Fruit fly (Drosophila melanogaster): ENCODE data around the gene Cp15.

Gene Cp15

dm6 chr3L:8755689-8756088 lies 27.4 kb downstream of the Cp15 start, which contains the start of gene CG6576:
TSS of gene CG6576 (plus strand) at chr3L:8755989.
- TF ChIP-seq svp (GFP tag): peak; percentile 35
- TF ChIP-seq CG8632 (GFP tag; optimal IDR thresholded peaks at IDR 0.05): no peak

DNA sequence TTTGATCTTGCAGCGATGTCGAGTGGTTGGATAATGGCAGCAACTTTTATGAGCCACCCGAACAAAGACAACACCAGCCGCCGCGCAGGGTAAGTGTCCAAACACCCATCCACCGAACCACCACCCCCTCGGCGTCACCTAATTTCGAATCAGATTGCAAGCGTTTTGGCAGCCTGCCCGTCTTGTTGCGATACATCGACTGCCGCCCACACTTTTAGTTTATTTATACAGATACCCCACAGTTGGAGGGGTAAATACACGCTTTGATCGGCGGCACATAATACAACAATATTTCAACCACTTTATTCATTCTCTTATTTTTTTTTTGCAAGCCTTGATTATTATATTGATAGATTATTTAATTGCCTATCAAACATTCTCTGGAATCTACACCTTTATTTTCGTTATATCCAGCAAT lies 34.8 kb downstream of the Cp15 start:
- no peak for TF ChIP-seq Hr38 (GFP tag; optimal IDR thresholded peaks at IDR 0.05)
- TF ChIP-seq Smox (GFP tag; optimal IDR thresholded peaks at IDR 0.05): peak; percentile 61
- no peak for TF ChIP-seq svp (GFP tag)
- peak; percentile 42 for TF ChIP-seq lz (GFP tag; optimal IDR thresholded peaks at IDR 0.05)
- TF ChIP-seq fkh (GFP tag; optimal IDR thresholded peaks at IDR 0.05): no peak
- TF ChIP-seq Eip78C (GFP tag): no peak
- TF ChIP-seq acj6 (GFP tag; optimal IDR thresholded peaks at IDR 0.05): peak; percentile 35
- TF ChIP-seq Eip93F (GFP tag; optimal IDR thresholded peaks at IDR 0.05): no peak
- peak; percentile 20 for TF ChIP-seq CG6276 (GFP tag; optimal IDR thresholded peaks at IDR 0.05)
- TF ChIP-seq pdm3 (GFP tag; optimal IDR thresholded peaks at IDR 0.05): peak; percentile 44
- peak; percentile 28 for TF ChIP-seq net (GFP tag; optimal IDR thresholded peaks at IDR 0.05)
- TF ChIP-seq Eip75B (GFP tag; optimal IDR thresholded peaks at IDR 0.05): no peak
- TF ChIP-seq CG9139 (GFP tag; optimal IDR thresholded peaks at IDR 0.05): no peak
- no peak for TF ChIP-seq CG8319 (GFP tag; optimal IDR thresholded peaks at IDR 0.05)
- no peak for TF ChIP-seq salr (GFP tag; optimal IDR thresholded peaks at IDR 0.05)
- TF ChIP-seq CG6808 (GFP tag; optimal IDR thresholded peaks at IDR 0.05): no peak
- TF ChIP-seq CG11294 (GFP tag; IDR thresholded peaks at IDR 0.05): no peak
- TF ChIP-seq CG10631 (GFP tag; optimal IDR thresholded peaks at IDR 0.05): no peak
- peak; percentile 26 for TF ChIP-seq CG6792 (GFP tag; optimal IDR thresholded peaks at IDR 0.05)
- no peak for TF ChIP-seq CG7368 (GFP tag; optimal IDR thresholded peaks at IDR 0.05)
- TF ChIP-seq spab (GFP tag; optimal IDR thresholded peaks at IDR 0.05): no peak
- no peak for TF ChIP-seq topi (GFP tag; optimal IDR thresholded peaks at IDR 0.05)
- TF ChIP-seq CG4318 (GFP tag; optimal IDR thresholded peaks at IDR 0.05): no peak
- TF ChIP-seq CG10669 (GFP tag; optimal IDR thresholded peaks at IDR 0.05): no peak
- TF ChIP-seq Sox102F (GFP tag; optimal IDR thresholded peaks at IDR 0.05): peak; percentile 48
- peak; percentile 67 for TF ChIP-seq Met (GFP tag; optimal IDR thresholded peaks at IDR 0.05)
- TF ChIP-seq ss (GFP tag; optimal IDR thresholded peaks at IDR 0.05): no peak
- TF ChIP-seq achi (GFP tag; optimal IDR thresholded peaks at IDR 0.05): peak; percentile 58
- TF ChIP-seq vri (GFP tag; optimal IDR thresholded peaks at IDR 0.05): peak; percentile 67
- TF ChIP-seq fd85E (GFP tag; optimal IDR thresholded peaks at IDR 0.05): no peak
- peak; percentile 47; the same call in 1 of the 3 replicates for TF ChIP-seq CG8119 (GFP tag; IDR thresholded peaks at IDR 0.05)
- peak; percentile 20; the same call in 1 of the 2 replicates for TF ChIP-seq CG15336 (GFP tag; IDR thresholded peaks at IDR 0.05)
- TF ChIP-seq CG11902 (GFP tag; optimal IDR thresholded peaks at IDR 0.05): peak; percentile 37
- no peak for TF ChIP-seq dsx (GFP tag; optimal IDR thresholded peaks at IDR 0.05; ENCODE audit: poor library complexity, severe bottlenecking)
- TF ChIP-seq eg (GFP tag; IDR thresholded peaks at IDR 0.05): peak; percentile 53; the same call in 2 of the 3 replicates
- TF ChIP-seq CG11762 (GFP tag; optimal IDR thresholded peaks at IDR 0.05; ENCODE audit: insufficient read depth): no peak
- TF ChIP-seq fd59A (GFP tag; optimal IDR thresholded peaks at IDR 0.05): no peak
- TF ChIP-seq CG34406 (GFP tag; optimal IDR thresholded peaks at IDR 0.05): peak; percentile 59
- TF ChIP-seq Hr4 (GFP tag; optimal IDR thresholded peaks at IDR 0.05): peak; percentile 40
- TF ChIP-seq Ets96B (tag; optimal IDR thresholded peaks at IDR 0.05): no peak
- TF ChIP-seq Sox14 (GFP tag; optimal IDR thresholded peaks at IDR 0.05): peak; percentile 70
- TF ChIP-seq CG16779 (tag; optimal IDR thresholded peaks at IDR 0.05): no peak
- TF ChIP-seq Hr39 (GFP tag; optimal IDR thresholded peaks at IDR 0.05): peak; percentile 62
- TF ChIP-seq cyc (GFP tag; optimal IDR thresholded peaks at IDR 0.05): peak; percentile 27
- no peak for TF ChIP-seq Lpt (GFP tag; optimal IDR thresholded peaks at IDR 0.05)
- TF ChIP-seq Sox15 (GFP tag; optimal IDR thresholded peaks at IDR 0.05): peak; percentile 17
- TF ChIP-seq OdsH (GFP tag; optimal IDR thresholded peaks at IDR 0.05): peak; percentile 48
- peak; percentile 34 for TF ChIP-seq CG8632 (GFP tag; optimal IDR thresholded peaks at IDR 0.05)
- no peak for TF ChIP-seq Ets21C (GFP tag; optimal IDR thresholded peaks at IDR 0.05)
- no peak for TF ChIP-seq CG3032 (tag; optimal IDR thresholded peaks at IDR 0.05)
